Fruit fly (Drosophila melanogaster) whole organism, embryonic: ENCODE data around the gene Sap130.

ENCODE experiments used
- CG10267 ChIP-seq: fragments of 200-800 bp; sonication (Bioruptor generic); optimal IDR thresholded peaks from 2 replicates; lab custom pipeline; 2018; ENCODE audit warnings: missing biosample characterization, mild to moderate bottlenecking, missing genetic modification characterization, moderate library complexity
- CG10979 ChIP-seq: fragments of 200-800 bp; sonication (Bioruptor generic); optimal IDR thresholded peaks from 2 replicates; lab custom pipeline; 2018; ENCODE audit warnings: missing biosample characterization, mild to moderate bottlenecking, missing genetic modification characterization, moderate library complexity
- CG11398 ChIP-seq: fragments of 200-800 bp; sonication (Bioruptor generic); optimal IDR thresholded peaks from 2 replicates; lab custom pipeline; 2016; ENCODE audit warnings: missing biosample characterization, missing genetic modification characterization
- CG11695 ChIP-seq: fragments of 200-800 bp; sonication (Bioruptor generic); IDR thresholded peaks from 3 replicates; pipeline ENCODE4 v1.3.6; 2022; ENCODE audit warnings: missing biosample characterization, missing genetic modification characterization
- CG12219 ChIP-seq: fragments of 200-800 bp; sonication (Bioruptor generic); optimal IDR thresholded peaks from 3 replicates; lab custom pipeline; 2018; ENCODE audit warnings: missing biosample characterization, mild to moderate bottlenecking, missing genetic modification characterization
- CG14965 ChIP-seq: fragments of 200-800 bp; sonication (Bioruptor generic); optimal IDR thresholded peaks from 2 replicates; lab custom pipeline; 2016; ENCODE audit warnings: missing biosample characterization, missing genetic modification characterization, borderline replicate concordance
- CG15269 ChIP-seq: fragments of 200-800 bp; sonication (Bioruptor generic); optimal IDR thresholded peaks from 2 replicates; lab custom pipeline; 2018; ENCODE audit warnings: missing biosample characterization, mild to moderate bottlenecking, missing genetic modification characterization, moderate library complexity
- CG17568 ChIP-seq: fragments of 200-800 bp; sonication (Bioruptor generic); optimal IDR thresholded peaks from 2 replicates; lab custom pipeline; 2018; ENCODE audit warnings: missing biosample characterization, mild to moderate bottlenecking, missing genetic modification characterization, moderate library complexity
- CG17612 ChIP-seq: fragments of 200-800 bp; sonication (Bioruptor generic); IDR thresholded peaks from 2 replicates; pipeline ENCODE4 v1.3.6; 2022; ENCODE audit warnings: missing biosample characterization, missing genetic modification characterization
- CG18262 ChIP-seq: fragments of 200-800 bp; optimal IDR thresholded peaks from 3 replicates; lab custom pipeline; 2019; ENCODE audit warnings: missing biosample characterization, mild to moderate bottlenecking, missing genetic modification characterization, moderate library complexity
- CG2199 ChIP-seq: fragments of 200-800 bp; sonication (Bioruptor generic); IDR thresholded peaks from 3 replicates; pipeline ENCODE4 v1.3.6; 2022; ENCODE audit warnings: missing biosample characterization, missing genetic modification characterization
- CG2875 ChIP-seq: fragments of 200-800 bp; sonication (Bioruptor generic); optimal IDR thresholded peaks from 2 replicates; lab custom pipeline; 2017; ENCODE audit warnings: missing biosample characterization, mild to moderate bottlenecking, missing genetic modification characterization, missing genetic modification reagents
- CG3163 ChIP-seq: fragments of 200-800 bp; sonication (Bioruptor generic); optimal IDR thresholded peaks from 3 replicates; lab custom pipeline; 2016; ENCODE audit warnings: missing biosample characterization, missing genetic modification characterization
- CG33213 ChIP-seq: fragments of 200-800 bp; sonication (Bioruptor generic); optimal IDR thresholded peaks from 3 replicates; lab custom pipeline; 2016; ENCODE audit warnings: missing biosample characterization, missing genetic modification characterization
- CG42726 ChIP-seq: fragments of 200-800 bp; sonication (Bioruptor generic); IDR thresholded peaks from 2 replicates; pipeline ENCODE4 v1.3.6; 2022; ENCODE audit warnings: missing biosample characterization, missing genetic modification characterization; ENCODE audit not compliant: partially characterized antibody
- CG6813 ChIP-seq: fragments of 200-800 bp; sonication (Bioruptor generic); optimal IDR thresholded peaks from 2 replicates; lab custom pipeline; 2017; ENCODE audit warnings: missing biosample characterization, missing genetic modification characterization, mild to moderate bottlenecking, moderate library complexity, missing genetic modification reagents
- CG7556 ChIP-seq: fragments of 200-800 bp; sonication (Bioruptor generic); optimal IDR thresholded peaks from 2 replicates; lab custom pipeline; 2017; ENCODE audit warnings: missing biosample characterization, mild to moderate bottlenecking, missing genetic modification characterization
- CG8290 ChIP-seq, 3 experiments: fragments of 200-800 bp; sonication (Bioruptor generic); optimal IDR thresholded peaks; 2 replicates each; lab custom pipeline; 2016 to 2019; ENCODE audit warnings: missing biosample characterization in 3 of 3, missing genetic modification characterization in 3 of 3, mild to moderate bottlenecking in 2 of 3, moderate library complexity in 1 of 3
- CG9932 ChIP-seq: fragments of 200-800 bp; sonication (Bioruptor generic); IDR thresholded peaks from 2 replicates; pipeline ENCODE4 v1.3.6; 2022; ENCODE audit warnings: missing biosample characterization, missing genetic modification characterization
- D19B ChIP-seq: fragments of 200-800 bp; sonication (Bioruptor generic); optimal IDR thresholded peaks from 2 replicates; lab custom pipeline; 2017; ENCODE audit warnings: missing biosample characterization, mild to moderate bottlenecking, missing genetic modification characterization
- Deaf1 ChIP-seq: fragments of 200-800 bp; optimal IDR thresholded peaks from 3 replicates; lab custom pipeline; 2019; ENCODE audit warnings: missing biosample characterization, mild to moderate bottlenecking, missing genetic modification characterization, moderate library complexity
- HLHmδ ChIP-seq: fragments of 200-800 bp; sonication (Bioruptor generic); optimal IDR thresholded peaks from 2 replicates; lab custom pipeline; 2018; ENCODE audit warnings: missing biosample characterization, mild to moderate bottlenecking, missing genetic modification characterization, moderate library complexity
- Hr78 ChIP-seq, 2 experiments: fragments of 200-800 bp in 1 of 2; fragments of >200 bp in 1 of 2; sonication (Bioruptor generic) in 1 of 2; optimal IDR thresholded peaks; 2 replicates each; lab custom pipeline; 2017 to 2019; ENCODE audit warnings: missing biosample characterization in 2 of 2, missing genetic modification characterization in 2 of 2, mild to moderate bottlenecking in 1 of 2, moderate library complexity in 1 of 2
- Lpt ChIP-seq: fragments of >200 bp; optimal IDR thresholded peaks from 2 replicates; lab custom pipeline; 2018; ENCODE audit warnings: missing biosample characterization, missing genetic modification characterization
- MTF-1 ChIP-seq: fragments of 200-800 bp; sonication (Bioruptor generic); optimal IDR thresholded peaks from 2 replicates; lab custom pipeline; 2018; ENCODE audit warnings: missing biosample characterization, mild to moderate bottlenecking, missing genetic modification characterization, borderline replicate concordance
- Nf-YC ChIP-seq: fragments of 200-800 bp; optimal IDR thresholded peaks from 3 replicates; lab custom pipeline; 2019; ENCODE audit warnings: missing biosample characterization, mild to moderate bottlenecking, missing genetic modification characterization, moderate library complexity
- Pdp1 ChIP-seq, 2 experiments: fragments of 200-800 bp; sonication (Bioruptor generic); optimal IDR thresholded peaks; 3 replicates each; lab custom pipeline; 2016; ENCODE audit warnings: missing biosample characterization in 2 of 2, missing genetic modification characterization in 2 of 2, mild to moderate bottlenecking in 1 of 2, moderate library complexity in 1 of 2
- Six4 ChIP-seq: fragments of 200-800 bp; sonication (Bioruptor generic); optimal IDR thresholded peaks from 2 replicates; lab custom pipeline; 2016; ENCODE audit warnings: missing biosample characterization, missing genetic modification characterization
- ab ChIP-seq: fragments of 200-800 bp; sonication (Bioruptor generic); optimal IDR thresholded peaks from 2 replicates; lab custom pipeline; 2016; ENCODE audit warnings: missing biosample characterization, missing genetic modification characterization
- amos ChIP-seq: fragments of 200-800 bp; sonication (Bioruptor generic); IDR thresholded peaks from 2 replicates; pipeline ENCODE4 v1.3.6; 2022; ENCODE audit warnings: missing biosample characterization, missing genetic modification characterization; ENCODE audit not compliant: partially characterized antibody
- bbx ChIP-seq: fragments of 200-800 bp; sonication (Bioruptor generic); IDR thresholded peaks from 2 replicates; pipeline ENCODE4 v1.3.6; 2022; ENCODE audit warnings: missing biosample characterization, missing genetic modification characterization; ENCODE audit not compliant: partially characterized antibody
- chif ChIP-seq, 2 experiments: fragments of 200-800 bp; sonication (Bioruptor generic); optimal IDR thresholded peaks; 3 replicates each; lab custom pipeline; 2016; ENCODE audit warnings: missing biosample characterization in 2 of 2, missing genetic modification characterization in 2 of 2
- chm ChIP-seq: fragments of 200-800 bp; sonication (Bioruptor generic); IDR thresholded peaks from 2 replicates; pipeline ENCODE4 v1.3.6; 2022; ENCODE audit warnings: missing biosample characterization, missing genetic modification characterization
- fd3F ChIP-seq: fragments of 200-800 bp; sonication (Bioruptor generic); optimal IDR thresholded peaks from 2 replicates; lab custom pipeline; 2018; ENCODE audit warnings: missing biosample characterization, mild to moderate bottlenecking, missing genetic modification characterization, moderate library complexity
- gcm ChIP-seq: fragments of 200-800 bp; sonication (Bioruptor generic); optimal IDR thresholded peaks from 2 replicates; lab custom pipeline; 2019; ENCODE audit warnings: missing biosample characterization, mild to moderate bottlenecking, missing genetic modification characterization, moderate library complexity
- gcm2 ChIP-seq: fragments of 200-800 bp; sonication (Bioruptor generic); optimal IDR thresholded peaks from 2 replicates; lab custom pipeline; 2016; ENCODE audit warnings: missing biosample characterization, missing genetic modification characterization
- gem ChIP-seq: fragments of 200-800 bp; sonication (Bioruptor generic); optimal IDR thresholded peaks from 2 replicates; lab custom pipeline; 2019; ENCODE audit warnings: missing biosample characterization, mild to moderate bottlenecking, missing genetic modification characterization, moderate library complexity
- hb ChIP-seq: fragments of 200-800 bp; sonication (Bioruptor generic); IDR thresholded peaks from 3 replicates; pipeline ENCODE4 v1.3.6; 2022; ENCODE audit warnings: missing biosample characterization, missing genetic modification characterization; ENCODE audit not compliant: partially characterized antibody
- klu ChIP-seq: fragments of 200-800 bp; sonication (Bioruptor generic); IDR thresholded peaks from 2 replicates; pipeline ENCODE4 v1.3.6; 2022; ENCODE audit warnings: missing biosample characterization, missing genetic modification characterization
- lab ChIP-seq: fragments of 200-800 bp; sonication (Bioruptor generic); optimal IDR thresholded peaks from 3 replicates; lab custom pipeline; 2017; ENCODE audit warnings: missing biosample characterization, missing genetic modification characterization, mild to moderate bottlenecking, moderate library complexity, missing genetic modification reagents
- mirr ChIP-seq: fragments of 200-800 bp; sonication (Bioruptor generic); optimal IDR thresholded peaks from 3 replicates; lab custom pipeline; 2018; ENCODE audit warnings: missing biosample characterization, mild to moderate bottlenecking, missing genetic modification characterization
- ranshi ChIP-seq: fragments of 200-800 bp; sonication (Bioruptor generic); IDR thresholded peaks from 2 replicates; pipeline ENCODE4 v1.3.6; 2022; ENCODE audit warnings: missing biosample characterization, missing genetic modification characterization
- sr ChIP-seq: fragments of 200-800 bp; sonication (Bioruptor generic); IDR thresholded peaks from 3 replicates; pipeline ENCODE4 v1.3.6; 2022; ENCODE audit warnings: missing biosample characterization, missing genetic modification characterization
- stc ChIP-seq: fragments of 200-800 bp; sonication (Bioruptor generic); IDR thresholded peaks from 2 replicates; pipeline ENCODE4 v1.3.6; 2022; ENCODE audit warnings: missing biosample characterization, missing genetic modification characterization
- trh ChIP-seq: fragments of 200-800 bp; sonication (Bioruptor generic); optimal IDR thresholded peaks from 2 replicates; lab custom pipeline; 2016; ENCODE audit warnings: missing biosample characterization, missing genetic modification characterization
- ttk ChIP-seq: fragments of 200-800 bp; sonication (Bioruptor generic); IDR thresholded peaks from 2 replicates; pipeline ENCODE4 v2.1.2; 2022; ENCODE audit warnings: missing biosample characterization, missing genetic modification characterization
- tup ChIP-seq: fragments of 200-800 bp; sonication (Bioruptor generic); optimal IDR thresholded peaks from 2 replicates; lab custom pipeline; 2016; ENCODE audit warnings: missing biosample characterization, mild to moderate bottlenecking, missing genetic modification characterization, moderate library complexity
- wek ChIP-seq: fragments of 200-800 bp; sonication (Bioruptor generic); optimal IDR thresholded peaks from 3 replicates; lab custom pipeline; 2018; ENCODE audit warnings: missing biosample characterization, mild to moderate bottlenecking, missing genetic modification characterization, moderate library complexity
- zfh2 ChIP-seq: fragments of 200-800 bp; sonication (Bioruptor generic); optimal IDR thresholded peaks from 2 replicates; lab custom pipeline; 2016; ENCODE audit warnings: missing biosample characterization, missing genetic modification characterization

The Sap130 gene

DNA sequence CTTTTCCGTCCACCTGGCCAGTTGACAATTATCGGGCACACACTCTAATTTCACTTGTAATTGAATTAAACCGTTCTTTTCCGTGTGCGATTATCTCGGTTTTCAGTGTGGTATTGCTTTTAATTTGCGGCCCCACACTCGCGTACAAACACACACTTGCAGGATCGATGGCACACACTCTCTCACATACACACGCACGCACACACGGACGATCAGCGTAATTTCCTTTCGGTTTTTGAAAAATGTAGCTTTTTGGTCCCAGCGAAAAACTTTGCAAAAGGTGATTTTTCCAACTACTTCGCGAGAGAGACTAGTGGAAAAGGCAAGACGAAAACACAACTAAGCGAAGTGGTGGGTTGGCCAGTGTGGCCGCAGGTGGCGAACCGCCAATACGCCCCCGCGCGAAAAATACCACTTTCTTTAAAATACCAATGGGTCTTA is 952 bp upstream of the Sap130 start, which contains the start of gene Atg1 (continued):
- TF ChIP-seq trh (GFP tag; lab: Kevin White, UChicago) (no peak), CG8290 (GFP tag; optimal IDR thresholded peaks at IDR 0.05; lab: Kevin White, UChicago) (peak; percentile 17), CG8290 (tag; optimal IDR thresholded peaks at IDR 0.05; lab: Kevin White, UChicago) (peak in 1 of 2 experiments; percentile 60), CG42726 (GFP tag; lab: Robert Waterston, UW) (peak; percentile 53; the same call in 1 of the 2 replicates), fd3F (GFP tag; lab: Kevin White, UChicago) (no peak), ab (GFP tag; lab: Kevin White, UChicago) (no peak), Pdp1 (GFP tag; optimal IDR thresholded peaks at IDR 0.05; lab: Kevin White, UChicago) (no peak), amos (GFP tag; lab: Robert Waterston, UW) (no peak; the same call in 1 of the 2 replicates), Deaf1 (tag; lab: Kevin White, UChicago) (peak; percentile 8), CG12219 (no peak), lab (GFP tag; lab: Kevin White, UChicago) (peak; percentile 31), Nf-YC (peak; percentile 16), gem (tag; lab: Kevin White, UChicago) (no peak), CG14965 (GFP tag; lab: Kevin White, UChicago) (no peak), CG2199 (GFP tag; lab: Robert Waterston, UW) (0 out of 3 replicates have a peak, but pooled peaks have one; percentile 27), bbx (GFP tag; lab: Robert Waterston, UW) (peak; percentile 46; the same call in 1 of the 2 replicates), sr (peak; percentile 88), gcm (no peak), stc (GFP tag; lab: Robert Waterston, UW) (no peak), hb (GFP tag; lab: Robert Waterston, UW) (no peak), chif (GFP tag; optimal IDR thresholded peaks at IDR 0.05; lab: Kevin White, UChicago) (no peak), ttk (GFP tag; lab: Robert Waterston, UW) (no peak), CG11695 (GFP tag; lab: Robert Waterston, UW) (0 out of 3 replicates have a peak, but pooled peaks have one; percentile 33), CG3163 (peak; percentile 39), mirr (GFP tag; lab: Kevin White, UChicago) (peak; percentile 7), HLHmδ (GFP tag; lab: Kevin White, UChicago) (peak; percentile 51), MTF-1 (peak; percentile 33), tup (no peak), klu (peak; percentile 43; the same call in 1 of the 2 replicates), CG15269 (tag; lab: Kevin White, UChicago) (no peak), chm (peak; percentile 66), CG18262 (tag; lab: Kevin White, UChicago) (peak; percentile 5), CG33213 (GFP tag; lab: Kevin White, UChicago) (no peak), CG9932 (GFP tag; lab: Robert Waterston, UW) (no peak), gcm2 (GFP tag; lab: Kevin White, UChicago) (no peak), zfh2 (GFP tag; lab: Kevin White, UChicago) (no peak), CG11398 (GFP tag; lab: Kevin White, UChicago) (no peak), D19B (GFP tag; lab: Kevin White, UChicago) (no peak), wek (peak; percentile 19), CG17568 (peak; percentile 10), CG7556 (no peak), Lpt (GFP tag; lab: Kevin White, UChicago) (no peak), ranshi (GFP tag; lab: Robert Waterston, UW) (0 out of 2 replicates have a peak, but pooled peaks have one; percentile 10), Hr78 (GFP tag; optimal IDR thresholded peaks at IDR 0.05; lab: Kevin White, UChicago) (no peak), CG17612 (GFP tag; lab: Robert Waterston, UW) (no peak), CG2875 (no peak), CG10267 (tag; lab: Kevin White, UChicago) (peak; percentile 7), Six4 (no peak), CG6813 (no peak), CG10979 (tag; lab: Kevin White, UChicago) (peak; percentile 25)
